Worm (Caenorhabditis elegans) whole organism, mixed stage, embryonic: Measurements from ENCODE around the gene T28C12.6.

Source experiments
- bed-3 ChIP-seq: fragments of 200-800 bp; sonication (Bioruptor generic); optimal IDR thresholded peaks from 3 replicates; lab custom pipeline; 2018; ENCODE audit warnings: mild to moderate bottlenecking, missing genetic modification characterization, moderate library complexity, missing compliant biosample characterization
- blmp-1 ChIP-seq: fragments of 150-350 bp; optimal IDR thresholded peaks from 2 replicates; lab custom pipeline; 2014; ENCODE audit warnings: missing biosample characterization, missing genetic modification characterization
- ceh-39 ChIP-seq: fragments of 150-350 bp; optimal IDR thresholded peaks from 2 replicates; lab custom pipeline; 2014; ENCODE audit warnings: missing biosample characterization, missing genetic modification characterization
- ceh-43 ChIP-seq: fragments of 200-800 bp; sonication (Bioruptor generic); optimal IDR thresholded peaks from 2 replicates; lab custom pipeline; 2018; ENCODE audit warnings: mild to moderate bottlenecking, missing genetic modification characterization, moderate library complexity, missing compliant biosample characterization
- ceh-83 ChIP-seq: fragments of 200-800 bp; sonication (Bioruptor generic); optimal IDR thresholded peaks from 2 replicates; lab custom pipeline; 2018; ENCODE audit warnings: mild to moderate bottlenecking, missing genetic modification characterization, missing compliant biosample characterization
- ces-1 ChIP-seq: fragments of 150-350 bp; optimal IDR thresholded peaks from 2 replicates; lab custom pipeline; 2014; ENCODE audit warnings: missing biosample characterization, missing genetic modification reagents, missing genetic modification characterization
- cnd-1 ChIP-seq: fragments of 200-800 bp; sonication (Bioruptor generic); optimal IDR thresholded peaks from 2 replicates; lab custom pipeline; 2018; ENCODE audit warnings: mild to moderate bottlenecking, missing genetic modification characterization, missing compliant biosample characterization
- elt-1 ChIP-seq: sonication (generic microtip); optimal IDR thresholded peaks from 2 replicates; lab custom pipeline; 2017; ENCODE audit warnings: missing genetic modification characterization, mild to moderate bottlenecking, missing compliant biosample characterization, antibody characterized with exemption, moderate library complexity, borderline replicate concordance; ENCODE audit not compliant: insufficient read depth
- elt-3 ChIP-seq: fragments of 150-350 bp; optimal IDR thresholded peaks from 2 replicates; lab custom pipeline; 2014; ENCODE audit warnings: missing biosample characterization, missing genetic modification characterization
- ham-2 ChIP-seq: fragments of 200-800 bp; sonication (Bioruptor generic); optimal IDR thresholded peaks from 2 replicates; lab custom pipeline; 2018; ENCODE audit warnings: mild to moderate bottlenecking, missing genetic modification characterization, missing compliant biosample characterization
- hlh-1 ChIP-seq: fragments of 150-350 bp; optimal IDR thresholded peaks from 2 replicates; lab custom pipeline; 2014; ENCODE audit warnings: missing biosample characterization, missing genetic modification reagents, missing genetic modification characterization
- lin-13 ChIP-seq: fragments of 150-350 bp; optimal IDR thresholded peaks from 2 replicates; lab custom pipeline; 2014; ENCODE audit warnings: missing biosample characterization, missing genetic modification characterization
- lin-32 ChIP-seq: fragments of 200-800 bp; sonication (Bioruptor generic); optimal IDR thresholded peaks from 2 replicates; lab custom pipeline; 2018; ENCODE audit warnings: mild to moderate bottlenecking, missing genetic modification characterization, missing compliant biosample characterization
- mls-2 ChIP-seq: sonication (generic microtip); optimal IDR thresholded peaks from 2 replicates; lab custom pipeline; 2016; ENCODE audit warnings: mild to moderate bottlenecking, missing genetic modification characterization, moderate library complexity, missing compliant biosample characterization
- nhr-12 ChIP-seq: fragments of 150-350 bp; optimal IDR thresholded peaks from 2 replicates; lab custom pipeline; 2014; ENCODE audit warnings: missing biosample characterization, missing genetic modification characterization
- nhr-2 ChIP-seq: fragments of 150-350 bp; optimal IDR thresholded peaks from 2 replicates; lab custom pipeline; 2014; ENCODE audit warnings: missing biosample characterization, missing genetic modification characterization
- nhr-237 ChIP-seq: fragments of 150-350 bp; optimal IDR thresholded peaks from 2 replicates; lab custom pipeline; 2014; ENCODE audit warnings: missing biosample characterization, missing genetic modification characterization
- nhr-28 ChIP-seq: fragments of 150-350 bp; optimal IDR thresholded peaks from 2 replicates; lab custom pipeline; 2014; ENCODE audit warnings: missing biosample characterization, missing genetic modification characterization
- nhr-76 ChIP-seq: sonication (generic microtip); optimal IDR thresholded peaks from 2 replicates; lab custom pipeline; 2017; ENCODE audit warnings: missing biosample characterization, missing genetic modification characterization
- pha-4 ChIP-seq: fragments of 150-350 bp; optimal IDR thresholded peaks from 2 replicates; lab custom pipeline; 2018; ENCODE audit warnings: missing biosample characterization, missing genetic modification reagents, missing genetic modification characterization
- sem-2 ChIP-seq: fragments of 200-800 bp; sonication (Bioruptor generic); optimal IDR thresholded peaks from 2 replicates; lab custom pipeline; 2018; ENCODE audit warnings: mild to moderate bottlenecking, missing genetic modification characterization, missing compliant biosample characterization
- snpc-4 ChIP-seq: fragments of 150-350 bp; optimal IDR thresholded peaks from 2 replicates; lab custom pipeline; 2014; ENCODE audit warnings: missing biosample characterization, missing genetic modification characterization
- sptf-1 ChIP-seq: sonication (generic microtip); optimal IDR thresholded peaks from 2 replicates; lab custom pipeline; 2017; ENCODE audit warnings: mild to moderate bottlenecking, missing genetic modification characterization, moderate library complexity, missing compliant biosample characterization
- unc-120 ChIP-seq: sonication (generic microtip); optimal IDR thresholded peaks from 2 replicates; lab custom pipeline; 2017; ENCODE audit warnings: missing genetic modification characterization, missing compliant biosample characterization; ENCODE audit not compliant: poor library complexity, severe bottlenecking
- unc-39 ChIP-seq: fragments of 150-350 bp; optimal IDR thresholded peaks from 2 replicates; lab custom pipeline; 2014; ENCODE audit warnings: missing biosample characterization, missing genetic modification characterization
- unc-62 ChIP-seq: fragments of 150-350 bp; optimal IDR thresholded peaks from 2 replicates; lab custom pipeline; 2014; ENCODE audit warnings: missing biosample characterization, missing genetic modification reagents, missing genetic modification characterization
- zip-8 ChIP-seq: fragments of 150-350 bp; optimal IDR thresholded peaks from 2 replicates; lab custom pipeline; 2014; ENCODE audit warnings: missing biosample characterization, missing genetic modification characterization
- ztf-11 ChIP-seq: fragments of 150-350 bp; optimal IDR thresholded peaks from 2 replicates; lab custom pipeline; 2014; ENCODE audit warnings: missing biosample characterization, missing genetic modification characterization

Gene T28C12.6

ce11 chrV:6323602-6324001, 12.3 kb downstream of the T28C12.6 start:
- TF ChIP-seq nhr-76 (tag; lab: Kevin White, UChicago) = no peak
- TF ChIP-seq lin-32 (GFP tag; lab: Kevin White, UChicago) = no peak
- no peak for TF ChIP-seq elt-1
- no peak for TF ChIP-seq mls-2
- no peak for TF ChIP-seq cnd-1 (tag; lab: Kevin White, UChicago)
- no peak for TF ChIP-seq lin-13 (tag; lab: Kevin White, UChicago)
- TF ChIP-seq sptf-1 (tag; lab: Kevin White, UChicago) = no peak
- TF ChIP-seq unc-62 (GFP tag; lab: Kevin White, UChicago) = no peak
- TF ChIP-seq nhr-12 (tag; lab: Kevin White, UChicago) = no peak
- no peak for TF ChIP-seq snpc-4 (tag; lab: Kevin White, UChicago)
- no peak for TF ChIP-seq bed-3
- TF ChIP-seq nhr-2 (tag; lab: Kevin White, UChicago) = no peak
- TF ChIP-seq pha-4 = no peak
- no peak for TF ChIP-seq unc-120 (tag; lab: Kevin White, UChicago)
- no peak for TF ChIP-seq sem-2 (GFP tag; lab: Kevin White, UChicago)

ce11 chrV:6322749-6323367, 13.1 kb downstream of the T28C12.6 start:
- TF ChIP-seq elt-1 = peak; percentile 29
- no peak for TF ChIP-seq elt-3 (tag; lab: Kevin White, UChicago)

- TF ChIP-seq hlh-1 (tag; lab: Kevin White, UChicago) (no peak), nhr-12 (tag; lab: Kevin White, UChicago) (no peak), ceh-83 (GFP tag; lab: Kevin White, UChicago) (no peak), sptf-1 (tag; lab: Kevin White, UChicago) (no peak), mls-2 (no peak), ces-1 (no peak), elt-1 (no peak), unc-62 (GFP tag; lab: Kevin White, UChicago) (no peak), unc-120 (tag; lab: Kevin White, UChicago) (no peak), bed-3 (no peak), ham-2 (GFP tag; lab: Kevin White, UChicago) (no peak), elt-3 (tag; lab: Kevin White, UChicago) (no peak), zip-8 (tag; lab: Kevin White, UChicago) (no peak)
Observed at ce11 chrV:6321733-6322198, 14.2 kb downstream of the T28C12.6 start, which contains the start of gene T28C12.15. T28C12.15 (minus strand) TSS chrV:6321783.

- TF ChIP-seq unc-62 (GFP tag; lab: Kevin White, UChicago) (no peak), mls-2 (no peak), nhr-28 (tag; lab: Kevin White, UChicago) (no peak)
- TF ChIP-seq, all 35 proteins: peak for 0
Observed at ce11 chrV:6321280-6321679, 14.6 kb downstream of the T28C12.6 start.

- TF ChIP-seq pha-4 (no peak), nhr-2 (tag; lab: Kevin White, UChicago) (no peak), unc-62 (GFP tag; lab: Kevin White, UChicago) (no peak), unc-39 (no peak), cnd-1 (tag; lab: Kevin White, UChicago) (no peak), elt-3 (tag; lab: Kevin White, UChicago) (no peak), ceh-39 (no peak), nhr-237 (tag; lab: Kevin White, UChicago) (no peak), ham-2 (GFP tag; lab: Kevin White, UChicago) (no peak), ceh-43 (GFP tag; lab: Kevin White, UChicago) (no peak), ztf-11 (tag; lab: Kevin White, UChicago) (no peak), unc-120 (tag; lab: Kevin White, UChicago) (no peak), blmp-1 (tag; lab: Kevin White, UChicago) (no peak), sptf-1 (tag; lab: Kevin White, UChicago) (no peak), hlh-1 (tag; lab: Kevin White, UChicago) (no peak), mls-2 (no peak), zip-8 (tag; lab: Kevin White, UChicago) (no peak), sem-2 (GFP tag; lab: Kevin White, UChicago) (no peak), lin-13 (tag; lab: Kevin White, UChicago) (no peak)
- TF ChIP-seq, all 35 proteins: peak for 0
Observed at ce11 chrV:6319358-6319757, 16.6 kb downstream of the T28C12.6 start.
